Worm (Caenorhabditis elegans): Measurements from ENCODE around the gene C53A5.13.

Gene C53A5.13

DNA sequence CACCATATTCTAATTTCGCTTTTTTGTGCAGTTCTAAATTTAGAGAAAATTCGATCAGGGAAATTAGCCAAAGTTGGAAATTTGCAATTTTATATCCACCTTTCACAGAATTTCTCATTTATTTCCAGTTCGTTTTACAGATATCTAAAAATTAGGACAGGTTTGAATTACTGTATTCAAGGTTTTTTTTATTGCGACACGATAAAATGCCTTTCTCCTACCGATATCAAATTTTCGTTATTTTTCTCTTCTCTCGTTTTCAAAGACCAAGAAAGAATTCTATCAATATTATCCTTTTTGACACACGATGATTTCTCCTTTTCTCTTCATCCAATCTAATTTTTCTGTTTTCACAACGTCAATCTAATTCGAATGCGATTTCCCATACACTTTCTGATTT, at the start of gene C53A5.13:
C53A5.13 (plus strand) TSS at position 301 of the 400 bp plus-strand sequence.
- no peak for TF ChIP-seq ztf-1 (GFP tag; conservative IDR thresholded peaks at IDR 0.05)
- TF ChIP-seq elt-3 (tag; optimal IDR thresholded peaks at IDR 0.05) = no peak
- TF ChIP-seq nhr-12 (tag; optimal IDR thresholded peaks at IDR 0.05) = no peak
- no peak for TF ChIP-seq nhr-129 (tag; optimal IDR thresholded peaks at IDR 0.05)
- TF ChIP-seq blmp-1 (tag; optimal IDR thresholded peaks at IDR 0.05; ENCODE audit: insufficient read depth) = no peak
- no peak for TF ChIP-seq ZK546.5 (tag; optimal IDR thresholded peaks at IDR 0.05)
- TF ChIP-seq ztf-11 (tag; optimal IDR thresholded peaks at IDR 0.05) = no peak
- no peak for TF ChIP-seq mbf-1 (tag; optimal IDR thresholded peaks at IDR 0.05)
- TF ChIP-seq lin-13 (GFP tag; optimal IDR thresholded peaks at IDR 0.05) = no peak
- TF ChIP-seq gmeb-1 (tag; optimal IDR thresholded peaks at IDR 0.05) = no peak
- TF ChIP-seq lin-39 (tag; optimal IDR thresholded peaks at IDR 0.05) = no peak
- no peak for TF ChIP-seq alr-1 (tag; optimal IDR thresholded peaks at IDR 0.05)
- TF ChIP-seq unc-62 (GFP tag; optimal IDR thresholded peaks at IDR 0.05) = no peak
- no peak for TF ChIP-seq nhr-11 (tag; optimal IDR thresholded peaks at IDR 0.05)
- no peak for TF ChIP-seq aly-2 (tag; optimal IDR thresholded peaks at IDR 0.05)

DNA sequence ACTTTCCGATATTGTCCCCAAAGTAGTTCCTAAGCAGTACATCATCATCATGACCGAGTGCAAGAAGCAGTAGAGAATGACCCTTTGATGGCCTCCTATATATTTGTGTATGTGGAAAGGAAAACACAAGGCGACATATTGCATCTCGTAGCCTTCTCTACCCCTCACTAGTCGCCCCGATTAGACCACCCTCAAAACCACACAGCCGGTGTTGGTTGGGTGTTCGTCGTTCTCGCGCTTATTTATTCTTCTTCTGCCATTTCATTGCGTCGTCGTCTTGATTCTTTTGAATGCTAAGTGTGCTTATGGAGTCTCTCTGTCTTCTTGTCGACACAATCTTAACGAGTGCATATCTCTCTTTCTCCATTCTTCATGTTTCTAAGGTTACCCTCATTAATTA, 48.5 kb upstream of the C53A5.13 start:
- TF ChIP-seq F13H6.1 (tag; optimal IDR thresholded peaks at IDR 0.05) (no peak), ceh-82 (tag; optimal IDR thresholded peaks at IDR 0.05) (no peak), nhr-237 (tag; optimal IDR thresholded peaks at IDR 0.05) (no peak), nhr-23 (tag; optimal IDR thresholded peaks at IDR 0.05) (no peak), R02D3.7 (tag; optimal IDR thresholded peaks at IDR 0.05) (no peak), unc-55 (GFP tag; optimal IDR thresholded peaks at IDR 0.05) (no peak), elt-3 (tag; optimal IDR thresholded peaks at IDR 0.05) (no peak)

DNA sequence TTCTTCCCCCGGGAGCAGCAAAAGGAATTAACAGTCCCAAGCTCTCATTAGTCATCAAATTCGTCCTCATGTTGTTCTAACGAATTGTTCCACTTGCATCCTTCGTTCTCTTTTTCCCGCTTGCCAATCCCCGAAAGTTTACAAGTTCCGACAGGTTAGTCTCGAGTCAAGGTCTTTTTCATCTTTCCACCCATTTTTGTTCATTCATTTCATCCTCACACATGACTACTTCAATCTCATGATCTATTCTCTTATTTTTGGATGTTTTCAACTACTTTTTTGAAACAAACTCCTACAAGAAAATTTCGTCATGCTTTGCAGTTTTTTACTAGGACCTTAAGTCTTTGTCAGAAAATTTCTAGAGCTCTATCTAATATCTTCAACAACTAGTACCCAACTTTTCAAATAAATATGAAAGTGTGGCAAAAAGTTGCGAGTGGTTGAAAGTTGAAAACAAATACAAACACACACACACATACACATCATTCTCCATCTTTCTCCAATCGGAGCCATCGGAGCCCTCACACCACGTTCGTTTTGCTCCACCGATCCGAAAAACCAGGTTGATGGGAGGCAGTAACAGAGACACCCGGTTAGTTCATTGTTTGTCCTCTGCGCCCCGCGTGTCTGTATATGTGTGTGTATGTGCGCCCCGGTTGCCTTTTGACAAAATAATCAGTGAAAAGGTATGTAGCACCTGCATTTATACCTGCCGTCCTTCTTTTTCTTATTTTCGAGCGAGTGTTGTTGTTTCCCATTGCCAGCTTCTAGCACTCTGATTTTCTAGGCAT, 47.4 kb upstream of the C53A5.13 start:
- TF ChIP-seq lin-11 (tag; optimal IDR thresholded peaks at IDR 0.05) (no peak), elt-3 (tag; optimal IDR thresholded peaks at IDR 0.05) (no peak), nhr-10 (tag; optimal IDR thresholded peaks at IDR 0.05) (no peak), R02D3.7 (tag; optimal IDR thresholded peaks at IDR 0.05) (no peak), ama-1 (optimal IDR thresholded peaks at IDR 0.05) (no peak), ceh-16 (tag; optimal IDR thresholded peaks at IDR 0.05) (no peak), egl-27 (tag; optimal IDR thresholded peaks at IDR 0.05) (no peak), ztf-11 (tag; optimal IDR thresholded peaks at IDR 0.05) (no peak), ztf-4 (tag; optimal IDR thresholded peaks at IDR 0.05) (no peak), gmeb-1 (tag; optimal IDR thresholded peaks at IDR 0.05) (no peak), lsy-2 (tag; optimal IDR thresholded peaks at IDR 0.05) (no peak), nhr-77 (tag; optimal IDR thresholded peaks at IDR 0.05) (no peak), dmd-4 (tag; optimal IDR thresholded peaks at IDR 0.05) (no peak), unc-39 (tag; optimal IDR thresholded peaks at IDR 0.05) (no peak), ztf-1 (GFP tag; conservative IDR thresholded peaks at IDR 0.05) (no peak), snpc-4 (tag; optimal IDR thresholded peaks at IDR 0.05) (no peak), nhr-25 (tag; optimal IDR thresholded peaks at IDR 0.05) (peak; percentile 31), F13H6.1 (tag; optimal IDR thresholded peaks at IDR 0.05) (peak; percentile 32), ceh-82 (tag; optimal IDR thresholded peaks at IDR 0.05) (no peak), Y55F3AM.14 (GFP tag; optimal IDR thresholded peaks at IDR 0.05) (no peak), blmp-1 (tag; optimal IDR thresholded peaks at IDR 0.05; ENCODE audit: insufficient read depth) (no peak), nhr-237 (tag; optimal IDR thresholded peaks at IDR 0.05) (no peak), lin-39 (tag; optimal IDR thresholded peaks at IDR 0.05) (no peak), C34F6.9 (tag; optimal IDR thresholded peaks at IDR 0.05) (peak; percentile 11), nhr-23 (tag; optimal IDR thresholded peaks at IDR 0.05) (no peak), nhr-12 (tag; optimal IDR thresholded peaks at IDR 0.05) (no peak), unc-62 (GFP tag; optimal IDR thresholded peaks at IDR 0.05) (no peak), nhr-129 (tag; optimal IDR thresholded peaks at IDR 0.05) (peak; percentile 54), peb-1 (tag; optimal IDR thresholded peaks at IDR 0.05) (no peak), unc-55 (GFP tag; optimal IDR thresholded peaks at IDR 0.05) (no peak), fos-1 (tag; optimal IDR thresholded peaks at IDR 0.05) (no peak), nhr-11 (tag; optimal IDR thresholded peaks at IDR 0.05) (no peak)

DNA sequence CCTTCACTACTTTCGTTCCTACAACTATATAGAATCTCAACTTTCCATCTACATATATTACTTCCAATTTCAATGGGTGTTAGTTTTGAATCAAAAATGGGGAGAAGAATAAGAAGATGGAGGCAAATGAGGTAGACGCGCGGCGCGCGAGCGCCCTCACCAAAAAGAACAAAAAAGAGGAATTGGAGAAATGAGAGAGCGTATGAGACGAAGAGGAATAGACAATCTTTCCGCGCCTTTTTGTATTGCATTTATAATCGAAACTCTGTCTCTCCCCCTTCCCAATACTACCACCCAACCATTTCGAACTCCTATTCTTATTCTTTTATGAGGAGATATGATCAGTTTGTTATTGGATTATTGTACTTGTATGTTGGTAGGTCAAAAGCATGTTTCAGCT, 46.1 kb upstream of the C53A5.13 start:
- TF ChIP-seq unc-39 (tag; optimal IDR thresholded peaks at IDR 0.05) (no peak), unc-55 (GFP tag; optimal IDR thresholded peaks at IDR 0.05) (peak; percentile 24), unc-62 (GFP tag; optimal IDR thresholded peaks at IDR 0.05) (no peak)

Data from whole organism, L2 larva.